Worm (Caenorhabditis elegans) whole organism, dauer: ENCODE data around the gene flp-11.

Source experiments
- unc-62 ChIP-seq: sonication (generic microtip); optimal IDR thresholded peaks from 2 replicates; lab custom pipeline; 2017; ENCODE audit warnings: missing biosample characterization, missing genetic modification reagents, missing genetic modification characterization

The flp-11 gene

DNA sequence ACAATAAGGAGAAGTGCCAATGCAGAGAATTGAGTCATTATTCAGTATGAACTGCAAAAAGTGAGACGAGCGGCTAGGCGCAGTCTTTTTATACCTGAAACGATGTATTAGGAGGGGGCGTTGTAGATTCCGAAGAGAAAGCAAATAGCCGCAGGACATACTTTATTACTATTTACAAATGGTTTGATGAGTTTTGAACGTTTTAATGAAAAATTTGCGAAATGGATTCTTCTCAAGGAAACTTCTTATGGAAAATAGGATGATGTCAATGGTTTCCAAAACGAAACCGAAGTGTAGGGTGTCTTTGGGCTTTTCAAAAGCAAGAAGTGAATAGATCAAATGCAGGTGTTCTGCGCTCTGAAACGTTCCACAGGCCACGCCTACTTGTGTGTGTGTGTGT is at the start of gene flp-11:
Gene flp-11 (minus strand): TSS at position 101 of the 400 bp plus-strand sequence.
- TF ChIP-seq unc-62 (GFP tag; lab: Kevin White, UChicago): no peak

- TF ChIP-seq unc-62 (GFP tag; lab: Kevin White, UChicago): no peak
Measured at ce11 chrX:4727388-4727787, 49.5 kb upstream of the flp-11 start, which contains the start of gene acc-3. Gene acc-3 (minus strand): TSS chrX:4727488.

- TF ChIP-seq unc-62 (GFP tag; lab: Kevin White, UChicago): no peak
Measured at ce11 chrX:4720603-4721529, 42.9 kb upstream of the flp-11 start, which contains the start of gene F55D10.4. Gene F55D10.4 (minus strand): TSS chrX:4720653.

DNA sequence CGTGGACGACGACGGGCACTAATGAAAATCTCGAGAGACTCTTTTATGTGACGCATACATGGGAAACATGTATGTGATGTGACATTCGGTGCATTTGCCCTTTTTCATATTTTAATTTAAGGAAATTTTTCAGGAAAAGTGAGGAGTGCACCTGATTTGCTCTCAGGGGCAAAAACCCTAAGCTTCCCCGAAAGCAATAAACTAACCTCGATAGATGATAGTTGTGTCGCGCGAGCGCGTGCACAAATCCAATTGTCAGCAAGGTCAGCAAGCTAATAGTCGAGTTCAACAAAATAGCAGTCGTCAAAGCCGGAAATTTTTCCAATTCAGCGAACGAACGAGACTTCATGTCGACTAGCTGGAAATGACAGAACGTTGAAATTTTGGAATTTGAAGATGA is 40.2 kb upstream of the flp-11 start:
- no peak for TF ChIP-seq unc-62 (GFP tag; lab: Kevin White, UChicago)

DNA sequence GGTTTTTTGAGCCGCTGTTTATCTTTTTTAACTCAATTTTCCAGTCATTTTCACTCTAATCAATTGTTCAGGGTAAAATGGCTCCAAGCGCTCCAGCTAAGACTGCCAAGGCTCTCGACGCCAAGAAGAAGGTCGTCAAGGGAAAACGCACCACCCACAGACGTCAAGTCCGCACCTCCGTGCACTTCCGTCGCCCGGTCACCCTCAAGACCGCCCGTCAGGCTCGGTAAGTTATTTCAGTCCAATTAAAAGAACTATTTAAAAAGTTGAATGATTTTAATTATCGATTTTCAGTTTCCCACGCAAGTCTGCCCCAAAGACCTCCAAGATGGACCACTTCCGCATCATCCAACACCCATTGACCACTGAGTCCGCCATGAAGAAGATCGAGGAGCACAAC is 37.2 kb upstream of the flp-11 start, which contains the start of gene rpl-25.1:
Gene rpl-25.1 (plus strand): TSS at position 72 of the 400 bp plus-strand sequence.
- no peak for TF ChIP-seq unc-62 (GFP tag; lab: Kevin White, UChicago)

DNA sequence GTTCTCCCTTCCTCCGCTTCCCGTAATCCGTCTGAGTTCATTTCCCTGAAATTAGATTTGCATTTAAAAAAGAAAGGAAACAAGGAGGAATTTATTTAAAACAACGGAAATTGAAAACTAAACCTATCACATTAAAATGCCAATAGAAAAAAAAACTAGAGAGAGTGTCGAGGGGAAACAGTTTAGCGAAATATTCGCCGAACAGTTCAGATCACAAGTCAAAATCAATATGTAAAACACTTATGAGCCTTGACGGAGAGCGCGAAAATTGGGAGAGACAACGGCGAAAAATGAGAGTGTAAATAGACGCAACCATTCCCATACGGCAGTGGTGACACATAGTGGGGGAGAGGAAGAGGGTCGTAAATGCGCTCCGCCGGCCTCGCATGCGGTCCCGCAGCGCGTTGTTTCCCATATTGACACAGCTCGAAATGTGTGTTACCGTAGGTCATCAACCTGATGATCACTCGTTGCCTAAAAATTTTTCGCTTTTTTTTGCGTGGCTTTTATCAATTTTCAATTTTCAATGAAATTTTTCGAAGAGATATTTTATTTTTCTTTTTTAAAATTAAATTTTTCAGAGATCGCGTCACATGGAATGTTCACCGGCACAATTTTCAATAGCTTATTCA is 33.9 kb upstream of the flp-11 start, which contains the start of the genes dnj-14 and glit-1:
Gene dnj-14 (minus strand): TSS at position 51 of the 632 bp plus-strand sequence.
Gene glit-1 (plus strand): TSS at position 582 of the 632 bp plus-strand sequence.
- TF ChIP-seq unc-62 (GFP tag; lab: Kevin White, UChicago): no peak

- TF ChIP-seq unc-62 (GFP tag; lab: Kevin White, UChicago): no peak
Measured at ce11 chrX:4706755-4707226, 28.9 kb upstream of the flp-11 start, which contains the start of gene dhhc-10. Gene dhhc-10 (plus strand): TSS chrX:4707176.

ce11 chrX:4705666-4706065 is 27.7 kb upstream of the flp-11 start:
- no peak for TF ChIP-seq unc-62 (GFP tag; lab: Kevin White, UChicago)

DNA sequence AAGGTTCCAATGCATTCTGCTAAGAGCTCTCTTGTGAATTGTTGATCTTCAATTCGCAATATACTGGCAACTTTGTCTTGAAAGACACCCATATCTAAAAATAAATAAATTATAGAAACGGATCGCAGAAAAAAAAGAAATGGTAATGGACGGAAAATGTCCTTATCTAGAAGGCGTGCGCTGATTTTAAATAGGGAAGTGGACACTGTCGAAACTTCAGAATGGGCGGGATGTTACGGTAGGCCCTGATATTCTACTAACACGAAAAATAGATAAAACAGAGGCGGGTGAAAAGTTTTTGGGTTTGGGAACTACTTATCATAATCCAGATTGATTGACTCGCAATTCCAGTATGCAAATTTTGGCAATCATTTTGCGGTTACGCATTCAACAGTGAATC is 26.9 kb upstream of the flp-11 start, which contains the start of gene aqp-8:
Gene aqp-8 (minus strand): TSS at position 101 of the 400 bp plus-strand sequence.
- no peak for TF ChIP-seq unc-62 (GFP tag; lab: Kevin White, UChicago)

DNA sequence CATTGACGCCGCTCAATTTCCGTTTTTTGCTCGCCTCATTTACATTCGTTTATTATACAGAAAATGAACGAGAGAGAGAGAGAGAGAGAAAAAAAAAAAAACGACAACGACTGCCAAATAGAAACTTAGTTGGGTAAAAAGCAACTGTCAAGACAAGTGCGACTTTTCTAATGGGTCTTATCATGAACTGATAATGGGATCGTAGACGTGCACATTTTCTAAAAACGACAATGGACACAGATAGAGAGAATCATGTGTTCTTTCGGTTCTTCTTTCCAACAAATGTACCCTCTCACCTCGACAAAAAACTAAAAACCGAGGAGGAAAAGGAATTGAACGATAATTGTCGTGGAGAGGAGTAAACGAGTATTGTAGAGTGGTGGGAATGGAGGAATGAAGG is 22.2 kb upstream of the flp-11 start:
- no peak for TF ChIP-seq unc-62 (GFP tag; lab: Kevin White, UChicago)

DNA sequence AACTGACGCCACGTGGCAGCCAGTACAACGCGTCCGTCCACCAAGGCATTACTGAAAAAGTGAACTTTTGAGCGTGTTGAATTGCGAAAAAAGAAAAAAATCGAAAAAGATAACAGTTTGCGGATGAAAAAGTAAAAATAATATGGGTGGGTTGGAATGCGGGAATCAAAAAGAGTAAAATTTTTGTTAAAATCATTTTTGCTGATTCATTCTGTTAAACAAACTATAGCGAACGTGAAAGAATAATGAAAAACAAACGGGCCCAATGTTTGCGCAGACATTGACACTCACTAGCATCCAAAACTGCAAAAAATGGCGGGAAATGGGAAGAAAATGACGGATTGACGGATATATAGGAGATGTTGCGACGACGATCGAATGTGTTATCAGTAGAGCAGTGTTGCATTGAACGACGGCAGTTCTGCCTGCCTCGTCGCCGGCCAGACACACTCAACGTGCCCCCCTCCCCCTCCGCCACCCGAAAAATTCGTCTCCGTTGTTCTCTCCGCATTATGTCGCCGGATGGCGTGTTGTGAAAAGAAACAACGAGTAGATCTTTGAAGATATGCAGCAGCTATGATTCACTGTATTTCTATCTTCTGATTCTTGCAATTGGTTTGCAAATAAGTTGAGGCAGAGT is 21.6 kb upstream of the flp-11 start, which contains the start of gene hyl-2:
Gene hyl-2 (minus strand): TSS at position 51 of the 640 bp plus-strand sequence.
- TF ChIP-seq unc-62 (GFP tag; lab: Kevin White, UChicago): no peak

DNA sequence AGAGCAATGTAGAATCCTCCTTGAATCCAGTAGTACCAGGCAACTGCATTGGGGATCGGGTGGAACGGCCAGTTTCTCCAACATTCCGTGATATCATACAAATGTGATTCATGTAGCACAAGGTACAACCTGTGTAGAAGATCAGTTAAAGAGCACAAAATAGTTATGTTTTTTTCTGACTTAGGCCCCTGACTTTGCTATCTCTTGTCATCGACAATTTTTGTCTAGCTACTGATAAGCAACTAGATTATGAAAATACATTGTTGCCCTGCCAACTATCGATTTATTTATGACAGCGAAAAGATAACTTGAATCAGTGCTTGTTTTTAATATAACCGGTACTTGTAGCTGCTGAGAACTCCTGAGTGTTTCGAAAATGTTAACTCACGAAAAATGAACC is 20.3 kb upstream of the flp-11 start:
- TF ChIP-seq unc-62 (GFP tag; lab: Kevin White, UChicago): no peak

DNA sequence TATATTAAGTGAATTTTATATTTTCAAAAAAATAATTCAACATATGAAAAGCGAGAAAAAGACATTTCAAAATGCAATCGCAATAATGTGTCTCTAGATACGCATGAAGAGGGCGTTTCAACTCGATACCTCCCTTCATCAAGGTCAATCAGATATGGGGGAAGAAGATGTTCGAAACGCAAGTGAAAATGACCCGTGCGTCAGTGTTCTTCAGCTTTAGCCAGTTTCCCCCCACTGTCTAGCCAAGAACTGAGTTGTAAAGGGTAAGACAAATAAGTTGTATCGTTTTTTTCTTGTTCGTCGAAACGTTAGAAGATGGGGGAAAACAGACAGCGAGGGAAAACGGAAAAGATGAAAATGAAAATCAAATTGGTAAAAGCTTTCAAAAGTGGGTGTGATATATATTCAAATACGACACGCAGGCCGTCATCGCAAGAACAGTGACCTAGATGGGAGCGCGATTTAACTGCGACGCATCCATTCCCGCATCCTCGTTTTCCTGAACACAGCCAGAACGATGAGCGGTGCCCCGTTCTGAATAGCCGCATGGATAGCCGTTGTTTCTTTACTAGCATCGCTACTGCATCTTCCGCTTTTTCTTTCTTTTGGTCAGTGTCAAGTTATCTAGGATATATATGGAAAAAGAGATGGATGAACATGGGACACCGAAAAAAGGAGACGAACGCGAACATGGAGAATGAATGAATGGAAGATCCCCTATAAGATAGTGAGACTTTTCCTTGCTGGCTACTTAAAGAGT is 16.9 kb upstream of the flp-11 start:
- no peak for TF ChIP-seq unc-62 (GFP tag; lab: Kevin White, UChicago)

- TF ChIP-seq unc-62 (GFP tag; lab: Kevin White, UChicago): no peak
Measured at ce11 chrX:4691148-4691773, 13.3 kb upstream of the flp-11 start, which contains the start of gene K02G10.5. Gene K02G10.5 (minus strand): TSS chrX:4691198.
